Worm (Caenorhabditis elegans): ENCODE measurements around the gene ctg-2.

ce11 chrII:8516783-8517182 lies 1.9 kb downstream of the ctg-2 start, which contains the start of gene rnh-2:
- no peak for TF ChIP-seq dao-5 (tag; optimal IDR thresholded peaks at IDR 0.05)
- peak; percentile 88 for TF ChIP-seq W03F9.2 (tag; optimal IDR thresholded peaks at IDR 0.05)
